Fruit fly (Drosophila melanogaster): ENCODE data around the gene mRpL39.

mRpL39 gene

dm6 chr3L:14969171-14969570, 30.3 kb downstream of the mRpL39 start, which contains the start of gene Tom:
TSS of gene Tom (plus strand) at chr3L:14969344.
- TF ChIP-seq CG17801 (GFP tag; optimal IDR thresholded peaks at IDR 0.05; ENCODE audit: partially characterized antibody) = no peak

- no peak for TF ChIP-seq CG17801 (GFP tag; optimal IDR thresholded peaks at IDR 0.05; ENCODE audit: partially characterized antibody)
Measured at dm6 chr3L:14968553-14968952, 30.9 kb downstream of the mRpL39 start.

dm6 chr3L:14967691-14968538, 31.6 kb downstream of the mRpL39 start:
- TF ChIP-seq CG17801 (GFP tag; optimal IDR thresholded peaks at IDR 0.05; ENCODE audit: partially characterized antibody) = no peak

- TF ChIP-seq CG17801 (GFP tag; optimal IDR thresholded peaks at IDR 0.05; ENCODE audit: partially characterized antibody) = no peak
Measured at dm6 chr3L:14966199-14966858, 33.1 kb downstream of the mRpL39 start.

dm6 chr3L:14964862-14965261, 34.6 kb downstream of the mRpL39 start:
- TF ChIP-seq CG17801 (GFP tag; optimal IDR thresholded peaks at IDR 0.05; ENCODE audit: partially characterized antibody) = no peak

dm6 chr3L:14962729-14963128, 36.7 kb downstream of the mRpL39 start:
- no peak for TF ChIP-seq CG17801 (GFP tag; optimal IDR thresholded peaks at IDR 0.05; ENCODE audit: partially characterized antibody)

dm6 chr3L:14961027-14961426, 38.4 kb downstream of the mRpL39 start:
- TF ChIP-seq CG17801 (GFP tag; optimal IDR thresholded peaks at IDR 0.05; ENCODE audit: partially characterized antibody) = no peak

- no peak for TF ChIP-seq CG17801 (GFP tag; optimal IDR thresholded peaks at IDR 0.05; ENCODE audit: partially characterized antibody)
Measured at dm6 chr3L:14960549-14960948, 38.9 kb downstream of the mRpL39 start.

dm6 chr3L:14958613-14959327, 40.7 kb downstream of the mRpL39 start:
- no peak for TF ChIP-seq CG17801 (GFP tag; optimal IDR thresholded peaks at IDR 0.05; ENCODE audit: partially characterized antibody)

- no peak for TF ChIP-seq CG17801 (GFP tag; optimal IDR thresholded peaks at IDR 0.05; ENCODE audit: partially characterized antibody)
Measured at dm6 chr3L:14957033-14957328, 42.5 kb downstream of the mRpL39 start.

- no peak for TF ChIP-seq CG17801 (GFP tag; optimal IDR thresholded peaks at IDR 0.05; ENCODE audit: partially characterized antibody)
Measured at dm6 chr3L:14956288-14957032, 43.0 kb downstream of the mRpL39 start.

- no peak for TF ChIP-seq CG17801 (GFP tag; optimal IDR thresholded peaks at IDR 0.05; ENCODE audit: partially characterized antibody)
Measured at dm6 chr3L:14952858-14953669, 46.4 kb downstream of the mRpL39 start.

- TF ChIP-seq CG17801 (GFP tag; optimal IDR thresholded peaks at IDR 0.05; ENCODE audit: partially characterized antibody) = no peak
Measured at dm6 chr3L:14949943-14950342, 49.5 kb downstream of the mRpL39 start.
